Worm (Caenorhabditis elegans) whole organism, L1 larva: ENCODE measurements around the gene prx-5.

ENCODE experiments used
- ama-1 ChIP-seq: fragments of 150-350 bp; optimal IDR thresholded peaks from 2 replicates; lab custom pipeline; 2014
- nhr-85 ChIP-seq: sonication (generic microtip); peaks from one replicate; lab custom pipeline; 2016; ENCODE audit warnings: missing genetic modification characterization, inconsistent platforms, missing compliant biosample characterization
- unc-86 ChIP-seq: sonication (generic microtip); optimal IDR thresholded peaks from 2 replicates; lab custom pipeline; 2016; ENCODE audit warnings: missing genetic modification characterization, missing compliant biosample characterization

DNA sequence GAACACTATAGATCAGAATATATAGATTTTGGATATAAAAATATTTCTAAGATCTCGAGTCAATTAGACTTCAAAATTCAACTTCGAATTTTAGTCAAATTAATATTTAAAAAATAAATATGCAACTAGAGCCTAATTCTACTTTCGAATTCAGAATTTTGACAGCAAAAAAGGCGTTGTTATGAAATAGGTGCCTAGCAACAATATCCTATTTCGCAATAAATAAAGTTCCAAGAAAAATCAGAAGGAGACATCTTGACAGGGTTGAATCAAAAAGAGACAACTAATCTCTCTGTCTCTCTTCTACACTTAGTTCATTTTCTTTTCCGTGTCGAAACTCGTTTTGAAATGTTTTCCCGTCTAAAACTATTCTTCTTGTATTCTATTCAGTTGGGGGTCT lies 29.3 kb upstream of the prx-5 start:
- TF ChIP-seq nhr-85 (no peak), unc-86 (no peak), ama-1 (lab: Kevin White, UChicago) (no peak)
